Fruit fly (Drosophila melanogaster): ENCODE measurements around the gene CG6790.
A peak's percentile ranks its signal among the peaks of the same experiment; 100 is the strongest.

Gene CG6790

dm6 chr3R:11612467-11612866, 33.9 kb upstream of the CG6790 start:
- TF ChIP-seq pad (GFP tag; optimal IDR thresholded peaks at IDR 0.05) = no peak
- TF ChIP-seq cic (GFP tag; optimal IDR thresholded peaks at IDR 0.05) = no peak
- TF ChIP-seq CG7101 (tag; optimal IDR thresholded peaks at IDR 0.05) = no peak
- no peak for TF ChIP-seq Crg-1 (GFP tag; optimal IDR thresholded peaks at IDR 0.05)
- TF ChIP-seq CG11617 (GFP tag; optimal IDR thresholded peaks at IDR 0.05) = no peak
- no peak for TF ChIP-seq cnc (optimal IDR thresholded peaks at IDR 0.05)
- no peak for TF ChIP-seq toe (GFP tag; optimal IDR thresholded peaks at IDR 0.05)
- TF ChIP-seq ovo (GFP tag; optimal IDR thresholded peaks at IDR 0.05) = no peak
- no peak for TF ChIP-seq CG5204 (GFP tag; optimal IDR thresholded peaks at IDR 0.05)
- no peak for TF ChIP-seq CG1620 (GFP tag; optimal IDR thresholded peaks at IDR 0.05)
- no peak for TF ChIP-seq Hr96 (GFP tag; optimal IDR thresholded peaks at IDR 0.05)
- TF ChIP-seq CG14711 (tag; optimal IDR thresholded peaks at IDR 0.05) = no peak
- no peak for TF ChIP-seq tj (GFP tag; optimal IDR thresholded peaks at IDR 0.05)
- no peak for TF ChIP-seq CG33017 (tag; optimal IDR thresholded peaks at IDR 0.05)
- no peak for TF ChIP-seq Mnt (GFP tag; optimal IDR thresholded peaks at IDR 0.05)

- no peak for TF ChIP-seq kay (GFP tag; ENCODE audit: borderline replicate concordance)
- TF ChIP-seq CG12768 (GFP tag; optimal IDR thresholded peaks at IDR 0.05) = no peak
- no peak for TF ChIP-seq ovo (GFP tag; optimal IDR thresholded peaks at IDR 0.05)
- TF ChIP-seq CG5204 (GFP tag; optimal IDR thresholded peaks at IDR 0.05) = no peak
- TF ChIP-seq Hr96 (GFP tag; optimal IDR thresholded peaks at IDR 0.05) = no peak
- no peak for TF ChIP-seq CG1620 (GFP tag; optimal IDR thresholded peaks at IDR 0.05)
- TF ChIP-seq CG7045 (GFP tag; optimal IDR thresholded peaks at IDR 0.05) = no peak
Measured at dm6 chr3R:11606679-11607078, 28.1 kb upstream of the CG6790 start.

dm6 chr3R:11604654-11605436, 26.3 kb upstream of the CG6790 start:
- no peak for TF ChIP-seq Crg-1 (GFP tag; optimal IDR thresholded peaks at IDR 0.05)
- no peak for TF ChIP-seq cic (GFP tag; optimal IDR thresholded peaks at IDR 0.05)
- no peak for TF ChIP-seq CG12768 (GFP tag; optimal IDR thresholded peaks at IDR 0.05)
- TF ChIP-seq toe (GFP tag; optimal IDR thresholded peaks at IDR 0.05) = no peak
- peak; percentile 60 for TF ChIP-seq kay (GFP tag; ENCODE audit: borderline replicate concordance)
- TF ChIP-seq Clk (GFP tag; optimal IDR thresholded peaks at IDR 0.05) = no peak
- TF ChIP-seq Mnt (GFP tag; optimal IDR thresholded peaks at IDR 0.05) = no peak
- no peak for TF ChIP-seq cnc (optimal IDR thresholded peaks at IDR 0.05)
- TF ChIP-seq CG1620 (GFP tag; optimal IDR thresholded peaks at IDR 0.05) = no peak
- no peak for TF ChIP-seq CG11617 (GFP tag; optimal IDR thresholded peaks at IDR 0.05)
- TF ChIP-seq CG7045 (GFP tag; optimal IDR thresholded peaks at IDR 0.05) = no peak
- no peak for TF ChIP-seq ovo (GFP tag; optimal IDR thresholded peaks at IDR 0.05)
- TF ChIP-seq bab1 (GFP tag; optimal IDR thresholded peaks at IDR 0.05) = peak; percentile 30
- no peak for TF ChIP-seq tj (GFP tag; optimal IDR thresholded peaks at IDR 0.05)
- TF ChIP-seq Hr96 (GFP tag; optimal IDR thresholded peaks at IDR 0.05) = peak; percentile 7
- TF ChIP-seq CG5204 (GFP tag; optimal IDR thresholded peaks at IDR 0.05) = no peak

dm6 chr3R:11603136-11603535, 24.6 kb upstream of the CG6790 start:
- TF ChIP-seq ovo (GFP tag; optimal IDR thresholded peaks at IDR 0.05) (no peak), CG7101 (tag; optimal IDR thresholded peaks at IDR 0.05) (no peak), bab1 (GFP tag; optimal IDR thresholded peaks at IDR 0.05) (no peak), CG5204 (GFP tag; optimal IDR thresholded peaks at IDR 0.05) (no peak), Mnt (GFP tag; optimal IDR thresholded peaks at IDR 0.05) (no peak), toe (GFP tag; optimal IDR thresholded peaks at IDR 0.05) (no peak), CG33017 (tag; optimal IDR thresholded peaks at IDR 0.05) (no peak), CG12768 (GFP tag; optimal IDR thresholded peaks at IDR 0.05) (no peak), Clk (GFP tag; optimal IDR thresholded peaks at IDR 0.05) (no peak), pad (GFP tag; optimal IDR thresholded peaks at IDR 0.05) (no peak), cic (GFP tag; optimal IDR thresholded peaks at IDR 0.05) (no peak), Hr96 (GFP tag; optimal IDR thresholded peaks at IDR 0.05) (no peak), cnc (optimal IDR thresholded peaks at IDR 0.05) (no peak), CG7045 (GFP tag; optimal IDR thresholded peaks at IDR 0.05) (no peak), kay (GFP tag; ENCODE audit: borderline replicate concordance) (no peak), CG11617 (GFP tag; optimal IDR thresholded peaks at IDR 0.05) (no peak)

- TF ChIP-seq tj (GFP tag; optimal IDR thresholded peaks at IDR 0.05) (no peak), pad (GFP tag; optimal IDR thresholded peaks at IDR 0.05) (no peak), cnc (optimal IDR thresholded peaks at IDR 0.05) (no peak), Crg-1 (GFP tag; optimal IDR thresholded peaks at IDR 0.05) (no peak), CG5204 (GFP tag; optimal IDR thresholded peaks at IDR 0.05) (no peak), CG12768 (GFP tag; optimal IDR thresholded peaks at IDR 0.05) (no peak), bab1 (GFP tag; optimal IDR thresholded peaks at IDR 0.05) (no peak), CG1620 (GFP tag; optimal IDR thresholded peaks at IDR 0.05) (no peak), ovo (GFP tag; optimal IDR thresholded peaks at IDR 0.05) (no peak), CG11617 (GFP tag; optimal IDR thresholded peaks at IDR 0.05) (no peak), toe (GFP tag; optimal IDR thresholded peaks at IDR 0.05) (no peak), CG14711 (tag; optimal IDR thresholded peaks at IDR 0.05) (no peak), cic (GFP tag; optimal IDR thresholded peaks at IDR 0.05) (no peak), Mnt (GFP tag; optimal IDR thresholded peaks at IDR 0.05) (no peak)
Measured at dm6 chr3R:11595523-11595922, 17.0 kb upstream of the CG6790 start.

- TF ChIP-seq cic (GFP tag; optimal IDR thresholded peaks at IDR 0.05) = peak; percentile 14
- TF ChIP-seq CG14711 (tag; optimal IDR thresholded peaks at IDR 0.05) = no peak
- TF ChIP-seq bab1 (GFP tag; optimal IDR thresholded peaks at IDR 0.05) = peak; percentile 37
Measured at dm6 chr3R:11589764-11590358, 11.3 kb upstream of the CG6790 start, which contains the start of gene CG6791. Gene CG6791 (minus strand): TSS chr3R:11590146.
